Fruit fly (Drosophila melanogaster) ovary, adult (tissue): ENCODE results near the gene CG42613.

Experiments
- CG17801 ChIP-seq: fragments of 200-800 bp; optimal IDR thresholded peaks from 2 replicates; lab custom pipeline; 2019; ENCODE audit warnings: missing biosample characterization, mild to moderate bottlenecking, missing genetic modification characterization, moderate library complexity; ENCODE audit not compliant: partially characterized antibody

Gene CG42613

DNA sequence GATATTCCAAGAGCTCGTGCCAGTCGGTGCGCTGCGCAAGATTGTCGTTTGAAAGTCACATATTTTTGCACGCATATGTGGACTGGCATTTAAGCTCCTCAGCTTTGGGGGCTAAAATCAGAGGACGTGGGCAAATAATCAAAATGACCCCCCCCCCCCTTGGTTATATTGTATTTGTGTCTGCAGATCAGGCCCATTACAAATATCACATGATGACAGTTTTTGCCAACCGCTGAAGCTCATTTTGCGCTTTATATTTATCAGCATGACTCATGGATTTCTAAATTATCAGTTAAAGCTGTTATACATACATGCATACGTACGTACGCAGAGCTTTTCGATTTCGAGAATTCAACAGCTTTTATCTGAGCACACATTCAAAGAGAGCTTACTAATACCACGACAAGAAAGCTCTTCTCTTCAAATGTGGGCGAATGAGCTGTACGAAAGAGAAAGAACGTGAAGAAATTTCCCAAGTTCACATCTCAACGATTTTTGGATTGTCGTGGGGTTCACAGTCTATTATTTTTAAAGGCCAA is 12.2 kb upstream of the CG42613 start:
- peak; percentile 62 for TF ChIP-seq CG17801 (GFP tag; lab: Kevin White, UChicago)

DNA sequence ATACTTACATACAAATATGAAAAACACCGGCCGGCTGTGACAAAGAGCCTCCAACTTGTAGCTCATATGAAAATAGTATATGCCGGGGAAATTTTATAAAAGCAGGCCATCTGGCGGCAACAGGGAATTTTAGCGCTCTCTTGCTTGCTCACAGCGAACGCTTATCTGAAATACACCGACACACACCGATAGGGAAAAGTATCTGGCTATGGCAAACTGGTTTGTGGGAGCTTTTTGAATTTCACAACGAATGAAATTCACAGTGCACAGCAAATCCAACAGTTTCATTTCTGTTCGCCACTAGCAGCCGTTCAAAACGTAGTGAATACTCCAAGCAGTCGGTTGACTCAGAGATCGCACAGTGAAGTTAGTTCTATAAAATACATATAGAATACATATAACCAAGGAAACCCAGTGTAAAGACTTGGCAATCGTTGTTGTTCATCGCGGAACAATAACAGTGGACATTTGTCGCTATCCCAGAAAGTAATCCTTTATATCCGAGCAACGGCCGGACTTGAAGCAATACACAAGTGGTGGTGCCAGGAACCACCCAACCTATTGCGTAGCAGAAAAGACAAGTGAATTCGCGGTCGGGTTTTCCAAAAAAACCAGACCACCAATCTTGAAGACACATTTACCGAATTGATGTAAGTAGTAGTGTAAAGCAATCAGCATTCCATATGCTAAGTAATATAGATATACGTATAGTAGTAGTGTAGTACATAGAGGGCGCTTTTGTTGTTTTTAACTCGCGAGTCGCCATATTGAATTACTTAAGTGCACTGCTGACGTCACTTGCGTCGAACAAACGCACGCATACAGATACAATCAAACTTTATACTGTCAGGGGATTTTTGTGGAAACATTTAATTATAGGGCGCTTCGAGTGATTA is 10.8 kb upstream of the CG42613 start:
- peak; percentile 66 for TF ChIP-seq CG17801 (GFP tag; lab: Kevin White, UChicago)

DNA sequence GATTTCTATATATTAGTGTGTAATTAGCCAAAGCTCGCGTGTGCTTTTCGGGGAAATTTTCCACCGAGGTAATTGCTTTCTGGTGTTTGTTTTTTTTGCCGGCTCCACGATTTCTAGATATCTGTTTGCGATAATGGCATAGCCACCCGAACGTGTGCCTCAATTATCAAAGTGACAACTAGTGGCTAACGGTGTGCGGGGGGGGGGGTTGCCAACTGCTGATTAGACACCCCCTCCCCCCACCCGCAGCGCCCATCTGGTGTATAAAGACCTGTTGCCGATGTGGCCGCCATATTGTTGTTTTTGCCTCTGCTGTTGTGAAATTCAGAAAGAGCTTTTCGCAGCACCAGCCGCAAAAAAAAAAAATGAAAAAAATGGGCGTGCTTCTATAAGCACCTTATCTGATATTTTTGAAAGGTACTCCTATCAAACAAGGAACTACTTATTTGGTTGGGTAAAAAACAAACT is 10.1 kb upstream of the CG42613 start:
- no peak for TF ChIP-seq CG17801 (GFP tag; lab: Kevin White, UChicago)

DNA sequence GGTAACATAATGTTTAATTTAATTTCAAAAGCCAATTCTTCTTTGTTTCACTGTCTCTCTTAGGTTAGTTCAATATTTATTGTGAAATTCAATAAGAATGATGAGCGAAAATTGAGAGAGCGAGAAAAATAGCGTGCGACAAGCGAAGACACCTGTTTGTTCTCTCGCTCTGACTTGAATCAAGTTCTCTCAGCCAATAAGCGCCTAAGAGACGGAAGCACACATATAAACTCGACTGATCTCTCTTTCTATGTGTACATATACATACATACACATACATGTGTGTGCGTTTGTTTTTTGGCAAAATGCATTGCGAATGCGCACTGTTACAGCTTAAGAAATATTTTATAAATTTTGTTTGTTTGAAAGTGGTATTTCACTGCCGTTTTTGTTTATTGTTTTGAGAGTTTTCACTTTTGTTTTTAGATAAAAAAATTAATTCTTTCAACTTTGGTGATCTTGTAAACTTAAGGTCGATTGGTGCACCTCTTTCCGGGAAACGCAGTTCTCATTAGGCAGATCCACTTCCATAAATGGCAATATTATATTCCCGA is 5.7 kb upstream of the CG42613 start:
- no peak for TF ChIP-seq CG17801 (GFP tag; lab: Kevin White, UChicago)

DNA sequence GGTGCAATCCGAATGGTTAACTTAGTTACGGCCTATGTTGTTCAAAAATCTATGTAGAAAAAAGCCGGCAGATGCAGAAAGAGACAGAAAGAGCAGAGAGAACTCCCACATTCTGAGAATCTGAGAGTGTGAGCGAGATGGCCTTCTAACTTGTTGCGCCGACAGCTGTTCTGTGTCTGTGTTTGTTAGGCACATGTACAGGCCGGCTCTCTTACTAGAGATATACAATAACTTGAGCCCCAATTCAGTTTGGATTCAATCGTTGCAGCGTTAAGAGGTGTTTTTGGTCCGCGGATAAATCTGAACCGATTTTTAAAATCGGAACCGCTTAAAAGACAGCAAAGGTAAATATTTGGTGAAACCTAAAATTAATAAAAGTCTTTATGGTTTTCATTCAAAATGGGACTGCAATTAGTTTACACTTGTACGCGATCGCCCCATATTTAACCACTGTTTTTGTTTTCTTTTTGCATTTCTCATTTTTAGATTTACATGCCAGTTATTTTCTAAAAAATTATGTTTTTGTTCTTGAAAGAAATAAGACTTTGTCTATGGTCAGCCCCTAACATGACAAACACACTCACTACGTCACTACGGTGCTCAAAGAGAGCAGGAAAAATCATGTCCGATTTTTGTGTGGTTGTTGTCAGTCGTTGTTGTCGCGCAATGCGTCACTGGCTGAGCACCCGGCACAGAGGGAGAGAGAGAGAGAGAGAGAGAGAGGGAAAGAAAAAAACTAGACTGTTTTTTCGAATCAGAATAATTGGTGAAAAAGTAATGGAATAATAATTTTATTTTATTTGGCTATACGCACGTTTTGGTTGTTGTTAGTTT is 5.0 kb upstream of the CG42613 start:
- peak; percentile 14 for TF ChIP-seq CG17801 (GFP tag; lab: Kevin White, UChicago)

DNA sequence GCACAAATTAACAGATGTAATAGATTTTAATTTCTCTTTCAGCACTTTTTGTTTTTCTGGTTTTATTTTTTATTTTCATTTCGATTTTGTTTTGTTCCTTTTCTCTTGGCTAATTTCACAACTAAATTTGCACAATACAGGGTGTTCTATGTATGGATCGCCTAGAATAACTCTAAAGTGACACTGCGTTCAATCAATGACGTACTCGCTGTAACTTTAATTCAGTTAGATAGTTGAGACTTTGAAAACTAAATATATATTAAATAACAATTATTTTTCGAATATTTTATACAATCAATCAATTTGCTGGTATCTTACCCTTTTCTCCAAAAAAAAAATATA is 4.4 kb upstream of the CG42613 start:
- no peak for TF ChIP-seq CG17801 (GFP tag; lab: Kevin White, UChicago)

DNA sequence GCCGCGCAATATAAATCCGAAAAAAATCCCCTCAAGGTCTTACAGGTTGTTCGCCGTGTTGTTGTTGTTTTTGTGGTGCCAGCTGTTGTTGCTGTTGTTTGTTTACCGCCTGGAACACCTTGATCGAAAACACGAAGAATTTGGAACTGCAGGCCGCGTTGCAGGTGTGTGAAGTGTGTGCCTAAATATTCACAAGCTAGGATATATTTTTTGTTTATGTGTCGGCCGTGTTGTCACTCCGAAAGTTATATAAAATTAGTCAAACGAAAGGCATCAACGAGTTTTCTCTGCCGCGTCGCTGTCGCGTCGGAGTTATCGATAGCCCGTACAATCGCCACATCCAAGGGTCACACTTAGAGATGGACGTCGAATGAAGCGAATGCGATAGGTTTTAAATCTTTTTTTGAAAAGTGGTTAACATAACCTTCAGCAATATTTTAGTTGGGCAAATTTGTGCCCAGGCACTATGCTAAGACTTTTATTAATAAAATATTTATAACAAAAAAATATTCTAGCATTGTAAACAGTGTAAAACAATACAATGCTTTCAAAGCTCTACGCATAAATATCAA is 564 bp upstream of the CG42613 start, which contains the start of gene Mpc1:
Mpc1 (minus strand) TSS at position 314 of the 572 bp plus-strand sequence.
- peak; percentile 40 for TF ChIP-seq CG17801 (GFP tag; lab: Kevin White, UChicago)

DNA sequence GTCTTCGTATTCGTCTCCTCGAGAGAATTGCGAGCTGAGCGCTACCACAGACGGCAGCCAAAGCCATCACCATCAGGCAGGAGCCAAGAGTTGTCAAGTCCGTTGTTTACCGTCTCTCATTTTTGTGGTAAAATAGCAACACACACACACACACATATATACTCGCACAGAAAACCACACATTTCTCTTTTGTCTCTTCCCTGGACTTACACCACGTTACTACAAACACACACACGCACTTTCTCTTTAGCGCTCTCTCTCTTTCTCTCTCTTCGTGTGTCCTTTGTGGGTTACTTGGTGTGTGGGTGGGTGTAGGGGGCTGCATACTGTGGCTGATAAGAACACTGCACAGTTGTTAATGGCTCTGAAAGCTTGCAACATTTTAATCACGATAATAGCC is 2.7 kb downstream of the CG42613 start:
- TF ChIP-seq CG17801 (GFP tag; lab: Kevin White, UChicago) = no peak

DNA sequence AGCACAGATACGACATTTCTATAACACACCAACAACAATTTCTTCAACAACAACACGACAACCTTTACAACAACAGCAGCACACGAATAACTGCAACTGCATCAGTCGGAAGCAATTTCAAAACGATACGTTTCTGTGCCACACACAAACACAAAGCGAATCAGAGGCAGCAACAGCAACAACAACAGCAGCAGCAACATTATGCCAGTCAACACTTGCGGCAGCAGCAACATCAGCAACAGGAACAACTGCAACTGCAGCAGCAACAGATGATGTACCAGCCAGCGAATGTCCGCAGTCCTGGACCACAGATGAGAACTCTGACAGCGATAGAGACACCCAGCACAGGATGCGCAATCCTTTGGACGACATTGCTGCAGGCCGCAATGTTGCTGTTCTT is 18.3 kb downstream of the CG42613 start:
- TF ChIP-seq CG17801 (GFP tag; lab: Kevin White, UChicago) = no peak

DNA sequence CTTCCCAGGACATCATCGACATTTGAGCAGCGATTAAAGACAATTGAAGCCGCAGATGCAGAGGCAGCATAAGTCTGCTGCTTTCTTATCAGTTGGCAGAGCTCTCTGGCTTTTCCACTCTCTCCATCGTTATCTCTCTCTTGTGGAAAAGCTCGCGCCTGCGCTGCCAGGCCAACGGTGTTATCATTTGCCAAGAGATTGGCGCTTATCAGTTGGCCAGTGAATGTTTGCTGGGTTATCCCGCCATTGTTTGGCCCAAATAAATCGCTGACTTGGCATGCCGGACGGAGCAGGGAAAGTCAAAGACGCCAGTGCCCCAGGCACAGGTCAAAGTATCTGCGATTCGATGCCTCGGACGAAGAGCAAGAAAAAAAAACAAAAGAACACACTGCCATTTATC is 20.1 kb downstream of the CG42613 start:
- TF ChIP-seq CG17801 (GFP tag; lab: Kevin White, UChicago) = no peak

DNA sequence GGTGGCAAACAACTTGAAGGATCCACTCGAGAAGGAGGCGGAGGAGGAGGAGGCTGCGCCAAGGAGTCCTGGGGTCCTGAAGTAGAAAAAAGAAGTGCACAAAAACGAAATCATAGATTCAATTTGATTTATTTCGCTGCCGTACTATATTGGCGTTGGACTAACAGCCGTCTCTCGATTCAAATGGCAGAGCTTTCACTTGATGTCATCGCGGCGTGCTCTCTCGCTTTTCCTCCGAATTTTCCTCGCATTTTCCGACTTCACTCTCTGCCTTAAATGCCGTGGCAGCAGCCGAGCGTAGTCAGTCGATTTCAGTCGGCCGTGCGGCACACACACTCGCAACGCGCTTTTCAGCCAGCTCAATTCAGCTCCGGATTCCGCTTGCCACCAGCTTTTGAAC is 20.9 kb downstream of the CG42613 start, which contains the start of gene CG43732:
CG43732 (plus strand) TSS at position 301 of the 400 bp plus-strand sequence.
- no peak for TF ChIP-seq CG17801 (GFP tag; lab: Kevin White, UChicago)

DNA sequence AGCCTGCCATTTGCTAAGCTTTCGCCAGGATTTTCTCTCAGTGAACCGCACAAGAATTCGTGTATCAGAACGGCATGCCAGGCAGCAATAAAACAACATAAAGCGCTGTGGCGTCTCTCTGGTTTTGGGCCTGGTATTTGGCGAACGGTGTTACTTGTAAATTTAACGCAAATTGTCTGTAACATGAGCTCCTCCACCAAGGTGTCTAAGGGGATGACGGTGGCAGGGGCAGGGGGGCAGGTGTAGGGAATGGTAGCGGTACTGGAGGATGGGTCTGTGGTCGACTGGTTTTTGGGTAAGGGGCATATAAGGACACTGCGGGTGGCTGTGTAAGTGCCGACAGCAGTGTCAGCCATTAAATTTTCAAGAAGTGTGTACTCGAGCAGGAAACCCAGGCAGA is 35.8 kb downstream of the CG42613 start:
- TF ChIP-seq CG17801 (GFP tag; lab: Kevin White, UChicago) = no peak

DNA sequence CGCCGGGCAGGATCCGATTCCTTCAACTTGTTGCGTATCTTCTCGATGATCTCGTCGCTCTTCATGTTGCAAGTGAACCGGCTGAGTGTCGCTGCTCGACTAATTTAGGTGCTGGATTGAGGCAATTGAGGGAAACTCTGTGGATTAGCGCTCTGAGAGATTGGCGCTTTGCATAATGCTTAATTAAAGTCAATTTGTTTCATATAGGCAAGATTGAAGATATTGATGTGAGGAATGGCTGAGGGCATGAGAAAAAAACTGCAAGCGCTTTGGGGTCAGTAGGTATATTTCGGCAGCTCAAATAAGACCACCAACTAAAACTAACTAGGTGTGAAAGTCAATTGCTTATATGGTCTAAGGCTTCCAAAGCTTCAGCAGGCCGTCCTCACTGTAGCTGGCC is 49.7 kb downstream of the CG42613 start, which contains the start of gene euc:
euc (minus strand) TSS at position 101 of the 400 bp plus-strand sequence.
- no peak for TF ChIP-seq CG17801 (GFP tag; lab: Kevin White, UChicago)

DNA sequence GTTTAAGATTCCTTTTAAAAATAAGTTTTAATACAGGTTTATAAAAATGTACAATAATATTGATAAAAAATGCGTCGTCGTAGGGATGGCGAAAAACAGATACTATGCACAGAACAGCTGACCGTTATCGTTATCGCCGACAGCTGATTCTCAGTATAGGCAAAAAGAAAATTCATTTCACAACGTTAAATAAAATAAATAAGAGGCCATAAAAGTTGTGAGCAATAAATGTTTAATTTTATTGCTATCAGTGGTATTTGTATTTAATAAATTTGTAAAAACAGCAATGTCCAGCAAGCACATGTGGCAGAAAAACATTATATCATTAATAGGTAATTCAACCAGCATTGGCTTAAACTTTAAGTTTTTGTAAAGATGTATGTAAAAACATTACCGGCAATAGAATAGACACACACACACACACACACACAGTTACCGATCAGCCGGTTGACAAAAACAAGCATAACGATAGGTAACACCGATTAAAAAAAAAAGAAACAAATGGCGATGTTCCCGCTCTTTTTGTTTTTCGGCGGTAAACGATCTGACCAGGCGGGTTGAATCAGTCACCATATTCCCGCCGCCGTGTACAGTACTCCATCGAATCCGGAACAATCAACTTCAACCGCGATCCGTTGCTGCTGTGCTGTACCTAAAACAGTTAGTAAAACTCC is 52.0 kb downstream of the CG42613 start, which contains the start of the genes dnk and Smu1:
dnk (plus strand) TSS at position 133 of the 674 bp plus-strand sequence.
Smu1 (minus strand) TSS at position 462 of the 674 bp plus-strand sequence.
- TF ChIP-seq CG17801 (GFP tag; lab: Kevin White, UChicago) = peak; percentile 59
